Worm (Caenorhabditis elegans): ENCODE results near the gene moa-2.

moa-2 gene

DNA sequence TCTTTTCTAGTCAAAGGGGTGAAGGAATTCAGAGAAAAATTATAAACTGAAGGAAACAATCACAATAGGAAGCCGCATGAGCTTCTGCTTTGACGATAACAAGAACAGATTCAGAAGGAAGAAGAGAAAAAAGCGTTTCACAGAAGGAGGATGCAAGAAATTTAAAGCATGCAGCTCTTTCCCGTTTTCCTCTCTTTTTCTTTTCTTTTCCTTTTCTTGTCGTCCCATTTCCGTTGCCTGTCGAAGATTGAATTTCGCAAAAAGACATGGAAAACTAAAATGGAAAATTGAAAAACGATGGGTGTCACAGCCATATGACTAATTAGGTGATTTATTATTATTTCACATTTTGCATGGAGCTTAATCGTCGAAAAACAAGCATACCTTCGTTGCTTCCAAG lies 17.3 kb upstream of the moa-2 start:
- no peak for TF ChIP-seq hlh-6 (tag; optimal IDR thresholded peaks at IDR 0.05)
- TF ChIP-seq unc-42 (tag; optimal IDR thresholded peaks at IDR 0.05) = peak; percentile 81

DNA sequence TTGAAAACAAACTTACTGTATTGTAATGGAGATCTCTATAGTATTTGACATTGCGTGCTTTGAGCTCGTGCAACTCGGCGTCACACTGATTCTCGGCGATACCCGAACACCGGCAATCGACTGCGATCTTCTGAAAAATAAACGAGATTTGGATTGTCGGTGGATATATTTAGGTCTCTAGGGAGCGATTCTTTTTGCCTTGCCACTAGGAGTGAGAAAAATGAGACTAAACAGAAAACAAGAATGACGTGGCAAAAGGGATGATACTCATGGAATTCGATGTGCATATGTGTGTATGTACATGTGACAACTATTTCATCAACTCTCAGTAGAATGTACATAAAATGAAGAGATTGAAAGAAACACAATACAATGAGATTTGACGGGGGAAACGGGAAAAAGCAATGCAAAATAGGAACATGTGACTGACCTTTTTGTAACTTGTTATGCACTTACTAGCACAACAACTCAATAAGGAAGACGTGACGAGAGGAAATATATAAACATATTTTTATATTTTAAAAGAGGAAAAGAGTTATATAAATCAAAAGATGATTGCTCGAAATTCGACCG lies 15.9 kb upstream of the moa-2 start:
- TF ChIP-seq K02D7.2 (tag; optimal IDR thresholded peaks at IDR 0.05) = no peak
- TF ChIP-seq F13H6.1 (tag; optimal IDR thresholded peaks at IDR 0.05) = no peak
- no peak for TF ChIP-seq ceh-34 (tag; optimal IDR thresholded peaks at IDR 0.05)
- no peak for TF ChIP-seq Y22D7AL.16 (tag; optimal IDR thresholded peaks at IDR 0.05)
- peak; percentile 81 for TF ChIP-seq unc-42 (tag; optimal IDR thresholded peaks at IDR 0.05)

DNA sequence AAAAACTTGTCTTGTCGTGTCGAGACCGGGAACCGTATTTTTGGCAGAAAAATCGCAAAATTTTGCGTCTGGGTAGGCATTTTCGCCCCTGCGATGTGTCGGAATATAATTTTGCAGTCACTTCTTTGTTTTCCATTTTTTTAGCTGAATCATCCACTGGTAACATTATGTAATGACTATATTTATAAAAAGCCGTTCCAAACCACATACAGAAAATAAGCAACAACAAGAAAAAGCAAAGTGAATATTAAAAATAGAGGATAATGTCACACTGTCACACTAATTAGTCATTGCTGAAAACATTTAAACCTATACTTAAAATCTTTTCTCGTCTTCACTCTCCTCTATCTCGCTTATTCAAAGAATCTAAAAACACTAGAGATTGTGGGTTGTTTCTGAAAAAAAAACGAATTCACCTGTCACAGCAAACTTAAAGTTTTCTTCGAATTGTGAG lies 10.5 kb upstream of the moa-2 start, which contains the start of gene sre-1:
Gene sre-1, plus strand, starts transcription at position 404 of the 454 bp plus-strand sequence.
- no peak for TF ChIP-seq ttx-3 (tag; optimal IDR thresholded peaks at IDR 0.05)
- no peak for TF ChIP-seq nhr-11 (tag; optimal IDR thresholded peaks at IDR 0.05)
- TF ChIP-seq che-1 (tag; optimal IDR thresholded peaks at IDR 0.05) = no peak

DNA sequence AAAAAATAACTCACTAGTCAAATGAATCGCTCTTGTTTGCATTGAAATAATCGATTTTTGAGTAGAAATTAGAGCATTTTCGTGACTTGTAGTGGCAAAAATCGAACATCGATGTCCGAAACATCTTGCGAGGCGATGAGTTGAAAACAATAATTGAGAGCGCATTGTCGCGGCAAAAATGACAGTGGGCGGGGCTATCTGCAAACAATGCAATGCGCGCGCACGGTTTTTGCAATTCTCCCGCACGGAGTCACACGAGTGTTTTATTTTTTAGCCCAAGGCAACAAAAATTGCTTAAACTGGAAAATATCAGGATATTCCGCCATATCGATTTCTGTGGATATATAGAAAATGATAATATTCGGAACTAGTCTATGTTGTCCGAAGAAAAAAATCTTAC lies 9.7 kb upstream of the moa-2 start, which contains the start of gene B0495.9:
Gene B0495.9, minus strand, starts transcription at position 171 of the 400 bp plus-strand sequence.
- TF ChIP-seq dmd-4 (tag; optimal IDR thresholded peaks at IDR 0.05; ENCODE audit: borderline replicate concordance) (peak; percentile 88), pros-1 (tag; optimal IDR thresholded peaks at IDR 0.05) (no peak), sox-4 (tag; optimal IDR thresholded peaks at IDR 0.05) (peak; percentile 90), unc-86 (tag; optimal IDR thresholded peaks at IDR 0.05) (peak; percentile 92), mec-3 (tag; optimal IDR thresholded peaks at IDR 0.05; ENCODE audit: borderline replicate concordance) (peak; percentile 75), sox-2 (GFP tag; IDR thresholded peaks at IDR 0.05) (peak; percentile 80), ceh-6 (GFP tag; optimal IDR thresholded peaks at IDR 0.05) (peak; percentile 86), dve-1 (tag; optimal IDR thresholded peaks at IDR 0.05) (peak; percentile 13), T23F11.4 (GFP tag; optimal IDR thresholded peaks at IDR 0.05) (peak; percentile 84), ceh-48 (tag; optimal IDR thresholded peaks at IDR 0.05) (peak; percentile 62), zip-5 (tag; optimal IDR thresholded peaks at IDR 0.05) (peak; percentile 81), ceh-2 (tag; optimal IDR thresholded peaks at IDR 0.05) (peak; percentile 87), fax-1 (tag; optimal IDR thresholded peaks at IDR 0.05) (peak; percentile 89), ets-4 (tag; optimal IDR thresholded peaks at IDR 0.05) (peak; percentile 18), pax-1 (tag; optimal IDR thresholded peaks at IDR 0.05) (peak; percentile 35), lin-11 (tag; optimal IDR thresholded peaks at IDR 0.05) (peak; percentile 75), hlh-15 (tag; optimal IDR thresholded peaks at IDR 0.05) (peak; percentile 90), ceh-45 (GFP tag; IDR thresholded peaks at IDR 0.05) (peak; percentile 71; the same call in 1 of the 2 replicates), ceh-31 (tag; optimal IDR thresholded peaks at IDR 0.05) (peak; percentile 91), ceh-34 (tag; optimal IDR thresholded peaks at IDR 0.05) (peak; percentile 94), F13H6.1 (tag; optimal IDR thresholded peaks at IDR 0.05) (peak; percentile 89), pag-3 (tag; optimal IDR thresholded peaks at IDR 0.05; ENCODE audit: borderline replicate concordance) (no peak), elt-2 (tag; optimal IDR thresholded peaks at IDR 0.05) (peak; percentile 96), ref-2 (tag; optimal IDR thresholded peaks at IDR 0.05) (peak; percentile 96), unc-3 (GFP tag; conservative IDR thresholded peaks at IDR 0.05) (peak; percentile 75), unc-3 (tag; optimal IDR thresholded peaks at IDR 0.05) (peak; percentile 87), ceh-18 (tag; optimal IDR thresholded peaks at IDR 0.05) (peak; percentile 55), hlh-13 (GFP tag; optimal IDR thresholded peaks at IDR 0.05) (peak; percentile 73), rnt-1 (tag; optimal IDR thresholded peaks at IDR 0.05) (peak; percentile 86), ceh-22 (tag; optimal IDR thresholded peaks at IDR 0.05) (peak; percentile 78), ceh-24 (tag; optimal IDR thresholded peaks at IDR 0.05) (peak; percentile 68), pat-9 (tag; optimal IDR thresholded peaks at IDR 0.05) (peak; percentile 90), fkh-10 (GFP tag; optimal IDR thresholded peaks at IDR 0.05) (peak; percentile 16), tbx-7 (tag; optimal IDR thresholded peaks at IDR 0.05) (peak; percentile 71), nfya-1 (tag; optimal IDR thresholded peaks at IDR 0.05) (peak; percentile 86), syd-9 (tag; optimal IDR thresholded peaks at IDR 0.05) (peak; percentile 85), unc-42 (tag; optimal IDR thresholded peaks at IDR 0.05) (peak; percentile 64), hlh-8 (tag; optimal IDR thresholded peaks at IDR 0.05) (peak; percentile 91), sdc-2 (tag; optimal IDR thresholded peaks at IDR 0.05) (peak; percentile 81), hlh-30 (tag; optimal IDR thresholded peaks at IDR 0.05; ENCODE audit: insufficient read depth) (peak; percentile 42)
